Fruit fly (Drosophila melanogaster): Measurements from ENCODE around the gene Acbp6.

The Acbp6 gene

DNA sequence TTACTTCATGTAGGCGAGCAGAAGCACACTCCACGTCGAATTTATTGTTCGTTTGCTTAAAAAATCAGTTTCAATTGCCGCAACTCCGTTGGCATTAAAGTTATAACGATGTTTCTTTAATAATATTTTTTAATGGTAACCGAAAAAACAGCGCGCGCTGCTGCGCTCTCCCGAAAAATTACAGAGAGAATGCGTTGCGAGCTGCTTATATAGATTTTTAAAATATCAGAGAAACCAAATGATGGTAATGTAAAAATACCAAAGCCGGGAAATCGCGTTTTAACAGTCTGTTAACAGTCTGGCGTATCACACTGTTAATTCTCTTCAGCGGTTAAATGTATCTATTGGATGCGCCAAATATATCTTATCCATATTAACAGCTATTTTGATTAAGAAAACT is 28.2 kb downstream of the Acbp6 start, which contains the start of gene corn:
Gene corn, minus strand, starts transcription at position 184 of the 400 bp plus-strand sequence.
- no peak for TF ChIP-seq EcR (GFP tag; optimal IDR thresholded peaks at IDR 0.05)
- no peak for TF ChIP-seq usp (GFP tag; optimal IDR thresholded peaks at IDR 0.05)
- no peak for TF ChIP-seq pan (optimal IDR thresholded peaks at IDR 0.05)
- no peak for TF ChIP-seq psq (optimal IDR thresholded peaks at IDR 0.05)
- TF ChIP-seq CG8478 (optimal IDR thresholded peaks at IDR 0.05): no peak
- TF ChIP-seq Dll (optimal IDR thresholded peaks at IDR 0.05): no peak

DNA sequence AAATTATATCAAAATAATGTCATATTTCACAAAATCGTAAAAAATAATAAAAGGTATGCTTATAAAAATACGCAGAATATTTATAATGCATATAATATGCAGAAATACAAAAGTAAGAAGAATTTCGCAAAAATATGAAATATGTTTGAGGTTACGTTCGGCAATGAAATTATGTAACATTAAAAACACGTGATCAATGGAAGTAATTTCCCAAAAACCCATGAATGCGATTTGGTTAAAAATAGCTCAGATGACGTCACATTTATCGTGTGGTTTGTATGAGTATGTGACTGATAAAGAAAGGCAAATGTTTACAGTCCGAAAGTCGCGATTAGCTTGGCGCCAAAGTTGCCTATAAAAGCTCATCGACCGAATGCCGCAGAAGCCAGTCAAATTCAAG is 29.0 kb downstream of the Acbp6 start, which contains the start of gene CG8620:
Gene CG8620, plus strand, starts transcription at position 387 of the 400 bp plus-strand sequence.
- no peak for TF ChIP-seq pan (optimal IDR thresholded peaks at IDR 0.05)
- no peak for TF ChIP-seq psq (optimal IDR thresholded peaks at IDR 0.05)
- TF ChIP-seq CG8478 (optimal IDR thresholded peaks at IDR 0.05): no peak

DNA sequence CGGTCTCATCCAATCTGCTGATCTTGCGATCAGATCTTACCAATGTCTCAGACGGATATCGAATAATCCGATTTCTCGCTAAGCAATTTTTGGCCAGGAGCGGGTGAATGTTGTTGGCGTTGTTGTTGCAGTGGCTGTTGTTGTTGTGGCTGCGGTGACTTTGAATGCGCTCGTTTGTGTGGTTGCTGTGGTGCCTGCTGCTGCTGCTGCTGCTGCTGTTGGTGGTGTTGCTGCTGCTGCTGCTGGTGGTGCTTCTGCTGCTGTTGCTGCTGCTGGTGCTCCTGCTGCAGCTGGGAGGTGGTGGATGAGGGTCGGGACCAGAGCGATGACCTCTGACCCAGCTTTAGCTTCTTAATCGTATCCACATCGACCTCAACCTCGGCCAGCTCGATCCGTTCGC is 32.6 kb downstream of the Acbp6 start:
- no peak for TF ChIP-seq Dll (optimal IDR thresholded peaks at IDR 0.05)
- no peak for TF ChIP-seq usp (GFP tag; optimal IDR thresholded peaks at IDR 0.05)
- no peak for TF ChIP-seq CG8478 (optimal IDR thresholded peaks at IDR 0.05)
- TF ChIP-seq EcR (GFP tag; optimal IDR thresholded peaks at IDR 0.05): no peak

DNA sequence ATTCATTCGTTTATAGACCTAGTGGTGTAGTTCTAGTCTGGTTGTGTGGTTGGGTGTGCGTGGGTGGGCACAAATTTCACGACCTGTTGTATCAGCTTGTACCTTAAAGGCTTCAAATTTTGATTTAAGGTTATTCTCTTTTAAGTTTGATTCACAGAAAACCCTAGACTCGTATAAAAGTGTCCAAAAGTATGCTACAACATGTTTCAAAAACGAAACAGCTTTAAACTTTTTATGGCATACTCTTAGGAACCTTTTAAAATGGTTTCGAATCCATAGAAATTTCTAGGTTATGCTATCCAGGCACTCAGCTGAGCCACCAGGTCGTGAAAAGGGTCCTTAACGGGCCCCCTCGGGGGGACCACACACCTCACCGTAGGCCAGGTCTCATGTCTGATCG is 33.2 kb downstream of the Acbp6 start:
- no peak for TF ChIP-seq CG8478 (optimal IDR thresholded peaks at IDR 0.05)
